Worm (Caenorhabditis elegans): ENCODE data around the gene mec-4.

ce11 chrX:16798621-16799020 lies 8.3 kb downstream of the mec-4 start:
- TF ChIP-seq dao-5 (tag; optimal IDR thresholded peaks at IDR 0.05): no peak
- TF ChIP-seq him-1 (tag; optimal IDR thresholded peaks at IDR 0.05): no peak
